Fruit fly (Drosophila melanogaster) whole organism, prepupa: Measurements from ENCODE around the gene Clic.

ENCODE experiments used
- Blimp-1 ChIP-seq: fragments of 200-800 bp; sonication (Bioruptor generic); optimal IDR thresholded peaks from 3 replicates; lab custom pipeline; 2017; ENCODE audit warnings: missing biosample characterization, missing genetic modification characterization, mild to moderate bottlenecking, moderate library complexity, missing genetic modification reagents
- CG10631 ChIP-seq: fragments of 200-800 bp; sonication (Bioruptor generic); optimal IDR thresholded peaks from 2 replicates; lab custom pipeline; 2016; ENCODE audit warnings: missing biosample characterization, missing genetic modification characterization
- CG11294 ChIP-seq: fragments of 200-800 bp; sonication (Bioruptor generic); IDR thresholded peaks from 2 replicates; pipeline ENCODE4 v1.3.6; 2022; ENCODE audit warnings: missing biosample characterization, missing genetic modification characterization
- CG11762 ChIP-seq: fragments of 200-800 bp; sonication (Bioruptor generic); optimal IDR thresholded peaks from 3 replicates; lab custom pipeline; 2016; ENCODE audit warnings: missing biosample characterization, missing genetic modification characterization; ENCODE audit not compliant: insufficient read depth
- CG11902 ChIP-seq: fragments of 200-800 bp; sonication (Bioruptor generic); optimal IDR thresholded peaks from 3 replicates; lab custom pipeline; 2016; ENCODE audit warnings: missing biosample characterization, missing genetic modification characterization
- CG15336 ChIP-seq: fragments of 200-800 bp; sonication (Bioruptor generic); IDR thresholded peaks from 2 replicates; pipeline ENCODE4 v1.3.6; 2022; ENCODE audit warnings: missing biosample characterization, missing genetic modification characterization
- CG1621 ChIP-seq: fragments of 200-800 bp; sonication (Bioruptor generic); optimal IDR thresholded peaks from 3 replicates; lab custom pipeline; 2018; ENCODE audit warnings: missing biosample characterization, mild to moderate bottlenecking, missing genetic modification characterization
- CG16779 ChIP-seq: fragments of 200-800 bp; sonication (Bioruptor generic); optimal IDR thresholded peaks from 3 replicates; lab custom pipeline; 2017; ENCODE audit warnings: missing biosample characterization, mild to moderate bottlenecking, missing genetic modification characterization
- CG3032 ChIP-seq: fragments of 200-800 bp; optimal IDR thresholded peaks from 2 replicates; lab custom pipeline; 2019; ENCODE audit warnings: missing biosample characterization, mild to moderate bottlenecking, missing genetic modification characterization, moderate library complexity
- CG32006 ChIP-seq: fragments of 200-800 bp; sonication (Bioruptor generic); optimal IDR thresholded peaks from 3 replicates; lab custom pipeline; 2017; ENCODE audit warnings: missing biosample characterization, mild to moderate bottlenecking, missing genetic modification characterization
- CG34406 ChIP-seq: fragments of 200-800 bp; sonication (Bioruptor generic); optimal IDR thresholded peaks from 3 replicates; lab custom pipeline; 2016; ENCODE audit warnings: missing biosample characterization, missing genetic modification characterization
- CG4318 ChIP-seq: fragments of 200-800 bp; sonication (Bioruptor generic); optimal IDR thresholded peaks from 3 replicates; lab custom pipeline; 2017; ENCODE audit warnings: missing biosample characterization, mild to moderate bottlenecking, missing genetic modification characterization
- CG6163 ChIP-seq: fragments of 200-800 bp; sonication (Bioruptor generic); IDR thresholded peaks from 3 replicates; pipeline ENCODE4 v1.3.6; 2022; ENCODE audit warnings: missing biosample characterization, missing genetic modification characterization
- CG6792 ChIP-seq: fragments of 200-800 bp; sonication (Bioruptor generic); optimal IDR thresholded peaks from 3 replicates; lab custom pipeline; 2016; ENCODE audit warnings: missing biosample characterization, missing genetic modification characterization
- CG6808 ChIP-seq: fragments of 200-800 bp; sonication (Bioruptor generic); optimal IDR thresholded peaks from 3 replicates; lab custom pipeline; 2017; ENCODE audit warnings: missing biosample characterization, missing genetic modification characterization, mild to moderate bottlenecking, moderate library complexity, missing genetic modification reagents
- CG6854 ChIP-seq: fragments of 200-800 bp; sonication (Bioruptor generic); optimal IDR thresholded peaks from 2 replicates; lab custom pipeline; 2017; ENCODE audit warnings: missing biosample characterization, mild to moderate bottlenecking, missing genetic modification characterization
- CG7368 ChIP-seq: fragments of 200-800 bp; sonication (Bioruptor generic); optimal IDR thresholded peaks from 3 replicates; lab custom pipeline; 2016; ENCODE audit warnings: missing biosample characterization, missing genetic modification characterization
- CG8119 ChIP-seq: fragments of 200-800 bp; sonication (Bioruptor generic); IDR thresholded peaks from 3 replicates; pipeline ENCODE4 v1.3.6; 2022; ENCODE audit warnings: missing biosample characterization, missing genetic modification characterization
- CG8319 ChIP-seq: fragments of 200-800 bp; sonication (Bioruptor generic); optimal IDR thresholded peaks from 3 replicates; lab custom pipeline; 2016; ENCODE audit warnings: missing biosample characterization, missing genetic modification characterization
- CG8632 ChIP-seq: fragments of 200-800 bp; sonication (Bioruptor generic); optimal IDR thresholded peaks from 3 replicates; lab custom pipeline; 2016; ENCODE audit warnings: missing biosample characterization, missing genetic modification characterization
- Eip75B ChIP-seq: fragments of 200-800 bp; sonication (Bioruptor generic); optimal IDR thresholded peaks from 3 replicates; lab custom pipeline; 2016; ENCODE audit warnings: missing biosample characterization, missing genetic modification characterization
- Eip78C ChIP-seq: fragments of 200-800 bp; sonication (Bioruptor generic); peaks from one replicate; lab custom pipeline; 2016; ENCODE audit warnings: missing biosample characterization, missing genetic modification characterization
- Eip93F ChIP-seq: fragments of 200-800 bp; sonication (Bioruptor generic); optimal IDR thresholded peaks from 2 replicates; lab custom pipeline; 2016; ENCODE audit warnings: missing biosample characterization, mild to moderate bottlenecking, missing genetic modification characterization
- Ets96B ChIP-seq: fragments of 200-800 bp; optimal IDR thresholded peaks from 2 replicates; lab custom pipeline; 2019; ENCODE audit warnings: missing biosample characterization, mild to moderate bottlenecking, missing genetic modification characterization, moderate library complexity
- Gug ChIP-seq: fragments of 200-800 bp; sonication (Bioruptor generic); IDR thresholded peaks from 2 replicates; pipeline ENCODE4 v1.3.6; 2022; ENCODE audit warnings: missing biosample characterization, missing genetic modification characterization
- Hr38 ChIP-seq: sonication (Bioruptor generic); optimal IDR thresholded peaks from 2 replicates; lab custom pipeline; 2016; ENCODE audit warnings: missing biosample characterization, missing genetic modification characterization
- Hr4 ChIP-seq: fragments of 200-800 bp; sonication (Bioruptor generic); optimal IDR thresholded peaks from 3 replicates; lab custom pipeline; 2016; ENCODE audit warnings: missing biosample characterization, missing genetic modification characterization
- OdsH ChIP-seq: fragments of 200-800 bp; sonication (Bioruptor generic); optimal IDR thresholded peaks from 3 replicates; lab custom pipeline; 2016; ENCODE audit warnings: missing biosample characterization, missing genetic modification characterization
- Smox ChIP-seq: fragments of 200-800 bp; sonication (Bioruptor generic); optimal IDR thresholded peaks from 3 replicates; lab custom pipeline; 2016; ENCODE audit warnings: missing biosample characterization, missing genetic modification characterization
- Sox102F ChIP-seq: fragments of 200-800 bp; sonication (Bioruptor generic); optimal IDR thresholded peaks from 2 replicates; lab custom pipeline; 2016; ENCODE audit warnings: missing biosample characterization, mild to moderate bottlenecking, missing genetic modification characterization
- Sox14 ChIP-seq: fragments of 200-800 bp; sonication (Bioruptor generic); optimal IDR thresholded peaks from 3 replicates; lab custom pipeline; 2016; ENCODE audit warnings: missing biosample characterization, missing genetic modification characterization
- Sox15 ChIP-seq: fragments of 200-800 bp; sonication (Bioruptor generic); optimal IDR thresholded peaks from 3 replicates; lab custom pipeline; 2016; ENCODE audit warnings: missing biosample characterization, missing genetic modification characterization
- acj6 ChIP-seq: fragments of 200-800 bp; sonication (Bioruptor generic); optimal IDR thresholded peaks from 3 replicates; lab custom pipeline; 2016; ENCODE audit warnings: missing biosample characterization, missing genetic modification characterization
- cyc ChIP-seq: fragments of 200-800 bp; sonication (Bioruptor generic); optimal IDR thresholded peaks from 3 replicates; lab custom pipeline; 2016; ENCODE audit warnings: missing biosample characterization, missing genetic modification characterization
- dsx ChIP-seq: fragments of 200-800 bp; optimal IDR thresholded peaks from 3 replicates; lab custom pipeline; 2019; ENCODE audit warnings: missing biosample characterization, mild to moderate bottlenecking, missing genetic modification characterization, moderate library complexity; ENCODE audit not compliant: poor library complexity, severe bottlenecking
- fd59A ChIP-seq: fragments of 200-800 bp; sonication (Bioruptor generic); optimal IDR thresholded peaks from 2 replicates; lab custom pipeline; 2017; ENCODE audit warnings: missing biosample characterization, mild to moderate bottlenecking, missing genetic modification characterization, missing genetic modification reagents
- fd85E ChIP-seq: fragments of 200-800 bp; sonication (Bioruptor generic); optimal IDR thresholded peaks from 3 replicates; lab custom pipeline; 2016; ENCODE audit warnings: missing biosample characterization, missing genetic modification characterization
- fkh ChIP-seq: fragments of 200-800 bp; sonication (Bioruptor generic); optimal IDR thresholded peaks from 3 replicates; lab custom pipeline; 2017; ENCODE audit warnings: missing biosample characterization, mild to moderate bottlenecking, missing genetic modification characterization, moderate library complexity
- lz ChIP-seq: fragments of 200-800 bp; sonication (Bioruptor generic); optimal IDR thresholded peaks from 3 replicates; lab custom pipeline; 2016; ENCODE audit warnings: missing biosample characterization, missing genetic modification characterization
- salr ChIP-seq, 2 experiments: fragments of 200-800 bp; sonication (Bioruptor generic); optimal IDR thresholded peaks; 3 replicates each; lab custom pipeline; 2016 to 2018; ENCODE audit warnings: missing biosample characterization in 2 of 2, missing genetic modification characterization in 2 of 2, mild to moderate bottlenecking in 1 of 2
- spab ChIP-seq: fragments of 200-800 bp; sonication (Bioruptor generic); optimal IDR thresholded peaks from 2 replicates; lab custom pipeline; 2017; ENCODE audit warnings: missing biosample characterization, mild to moderate bottlenecking, missing genetic modification characterization, missing genetic modification reagents
- ss ChIP-seq, 2 experiments: fragments of 200-800 bp; sonication (Bioruptor generic); optimal IDR thresholded peaks; 2 replicates in 1 of 2; 3 replicates in 1 of 2; lab custom pipeline; 2017 to 2018; ENCODE audit warnings: mild to moderate bottlenecking in 2 of 2, missing biosample characterization in 2 of 2, missing genetic modification characterization in 2 of 2, moderate library complexity in 1 of 2
- svp ChIP-seq: fragments of 200-800 bp; sonication (Bioruptor generic); peaks from one replicate; lab custom pipeline; 2016; ENCODE audit warnings: missing biosample characterization, missing genetic modification characterization
- topi ChIP-seq: fragments of 200-800 bp; sonication (Bioruptor generic); optimal IDR thresholded peaks from 3 replicates; lab custom pipeline; 2016; ENCODE audit warnings: missing biosample characterization, missing genetic modification characterization
- vri ChIP-seq: fragments of 200-800 bp; sonication (Bioruptor generic); optimal IDR thresholded peaks from 3 replicates; lab custom pipeline; 2016; ENCODE audit warnings: missing biosample characterization, mild to moderate bottlenecking, missing genetic modification characterization

The Clic gene

DNA sequence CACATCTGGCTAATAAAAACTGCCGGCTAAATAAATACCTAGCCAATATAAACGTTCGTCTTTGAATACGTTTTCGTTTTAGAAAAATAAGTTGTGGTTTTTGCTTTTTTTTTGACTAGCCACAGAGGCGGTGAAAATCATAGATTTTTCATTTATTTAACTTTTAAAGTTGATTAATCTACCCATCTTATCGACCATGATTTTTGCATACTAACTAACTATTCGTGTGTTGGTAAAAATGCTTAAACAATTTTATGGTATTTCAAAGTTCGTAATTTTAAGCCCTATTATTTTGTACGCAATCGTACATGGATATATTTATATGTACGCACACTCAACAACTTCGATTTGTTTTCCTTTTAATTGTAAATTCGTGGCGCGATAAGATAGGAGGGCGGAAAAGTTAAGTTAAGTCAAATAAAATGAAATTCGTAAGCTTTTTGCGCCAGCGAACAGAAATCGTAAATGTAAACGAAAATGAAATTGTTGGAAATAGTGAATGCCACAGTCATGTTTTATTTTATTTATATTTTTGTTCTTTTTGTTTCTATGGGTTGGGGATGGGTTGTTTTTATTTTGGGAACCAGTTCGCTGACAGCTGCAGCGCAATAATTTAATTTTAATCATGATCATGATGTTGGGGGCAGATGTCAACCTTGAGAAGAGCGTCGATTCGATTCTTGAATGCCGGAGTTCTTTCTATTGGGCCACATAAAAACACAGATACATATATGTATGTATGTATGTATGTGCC lies 4.5 kb downstream of the Clic start (continued):
- TF ChIP-seq spab (no peak), CG11902 (GFP tag; lab: Kevin White, UChicago) (no peak), Eip78C (peak; percentile 73), CG7368 (GFP tag; lab: Kevin White, UChicago) (no peak), fd59A (GFP tag; lab: Kevin White, UChicago) (no peak), Sox14 (GFP tag; lab: Kevin White, UChicago) (no peak), CG6163 (peak; percentile 23; the same call in 1 of the 3 replicates), ss (GFP tag; optimal IDR thresholded peaks at IDR 0.05; lab: Kevin White, UChicago) (no peak), fd85E (no peak), lz (GFP tag; lab: Kevin White, UChicago) (no peak), Gug (GFP tag; lab: Robert Waterston, UW) (no peak), CG6792 (GFP tag; lab: Kevin White, UChicago) (no peak), CG32006 (GFP tag; lab: Kevin White, UChicago) (peak; percentile 35), CG16779 (tag; lab: Kevin White, UChicago) (no peak), Sox102F (peak; percentile 3), fkh (peak; percentile 48)

DNA sequence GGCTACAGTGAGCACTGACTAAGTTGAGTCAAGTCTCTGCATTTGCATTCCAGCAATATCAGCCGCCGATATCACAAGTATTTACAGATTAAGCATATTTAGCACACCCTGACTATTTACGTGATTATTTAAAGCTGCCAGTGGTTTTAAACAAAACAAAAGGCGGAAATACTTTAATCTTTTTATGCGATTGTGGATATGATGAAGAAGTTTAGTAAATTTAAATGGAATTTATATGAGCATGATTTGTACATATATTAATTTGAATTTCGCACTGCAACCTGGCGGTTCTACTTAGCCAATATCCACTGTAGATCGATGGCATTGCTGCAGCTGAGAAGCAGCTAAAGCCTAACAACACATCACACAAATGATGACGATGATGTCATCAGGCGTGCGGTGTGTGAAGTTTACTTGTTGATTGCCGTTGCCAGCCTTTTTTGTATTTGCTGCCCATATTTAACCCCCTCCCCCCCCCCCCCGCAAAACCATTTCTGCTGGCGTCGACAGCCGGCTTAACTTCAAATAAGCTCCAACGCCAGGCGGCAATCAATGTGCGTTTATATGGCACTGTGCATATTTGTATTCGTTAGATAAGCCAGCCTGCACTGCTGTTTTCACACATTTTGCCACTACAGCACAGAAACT lies 6.5 kb downstream of the Clic start:
- TF ChIP-seq CG8632 (GFP tag; lab: Kevin White, UChicago) (peak; percentile 46), svp (GFP tag; lab: Kevin White, UChicago) (peak; percentile 77), fkh (peak; percentile 86), CG7368 (GFP tag; lab: Kevin White, UChicago) (peak; percentile 15), CG34406 (GFP tag; lab: Kevin White, UChicago) (peak; percentile 58), CG3032 (tag; lab: Kevin White, UChicago) (peak; percentile 76), CG6854 (GFP tag; lab: Kevin White, UChicago) (no peak), vri (GFP tag; lab: Kevin White, UChicago) (peak; percentile 49), topi (peak; percentile 55), Eip93F (GFP tag; lab: Kevin White, UChicago) (no peak), CG1621 (peak; percentile 55), fd59A (GFP tag; lab: Kevin White, UChicago) (peak; percentile 75), CG6808 (GFP tag; lab: Kevin White, UChicago) (peak; percentile 77), CG15336 (GFP tag; lab: Robert Waterston, UW) (peak; percentile 78), Blimp-1 (GFP tag; lab: Kevin White, UChicago) (no peak), Hr38 (GFP tag; lab: Kevin White, UChicago) (no peak), Sox102F (peak; percentile 49), Eip78C (peak; percentile 92), CG6163 (peak; percentile 50; the same call in 2 of the 3 replicates), ss (GFP tag; optimal IDR thresholded peaks at IDR 0.05; lab: Kevin White, UChicago) (peak; percentile 73 to 79), CG10631 (peak; percentile 68), Smox (GFP tag; lab: Kevin White, UChicago) (peak; percentile 24), CG8119 (peak; percentile 81), CG11762 (GFP tag; lab: Kevin White, UChicago) (peak; percentile 65), CG11902 (GFP tag; lab: Kevin White, UChicago) (peak; percentile 45), acj6 (GFP tag; lab: Kevin White, UChicago) (peak; percentile 79), CG11294 (GFP tag; lab: Robert Waterston, UW) (peak; percentile 61), Ets96B (tag; lab: Kevin White, UChicago) (peak; percentile 73), Sox15 (GFP tag; lab: Kevin White, UChicago) (peak; percentile 51), salr (GFP tag; optimal IDR thresholded peaks at IDR 0.05; lab: Kevin White, UChicago) (peak; percentile 31 to 80), dsx (GFP tag; lab: Kevin White, UChicago) (peak; percentile 72), CG8319 (GFP tag; lab: Kevin White, UChicago) (peak; percentile 5), CG32006 (GFP tag; lab: Kevin White, UChicago) (peak; percentile 92), cyc (GFP tag; lab: Kevin White, UChicago) (peak; percentile 64), spab (peak; percentile 64), lz (GFP tag; lab: Kevin White, UChicago) (peak; percentile 44), Hr4 (GFP tag; lab: Kevin White, UChicago) (peak; percentile 81), CG4318 (GFP tag; lab: Kevin White, UChicago) (peak; percentile 74), OdsH (peak; percentile 76), CG6792 (GFP tag; lab: Kevin White, UChicago) (peak; percentile 64), Eip75B (GFP tag; lab: Kevin White, UChicago) (peak; percentile 81)
